Worm (Caenorhabditis elegans): Measurements from ENCODE around the gene F38E1.6.

DNA sequence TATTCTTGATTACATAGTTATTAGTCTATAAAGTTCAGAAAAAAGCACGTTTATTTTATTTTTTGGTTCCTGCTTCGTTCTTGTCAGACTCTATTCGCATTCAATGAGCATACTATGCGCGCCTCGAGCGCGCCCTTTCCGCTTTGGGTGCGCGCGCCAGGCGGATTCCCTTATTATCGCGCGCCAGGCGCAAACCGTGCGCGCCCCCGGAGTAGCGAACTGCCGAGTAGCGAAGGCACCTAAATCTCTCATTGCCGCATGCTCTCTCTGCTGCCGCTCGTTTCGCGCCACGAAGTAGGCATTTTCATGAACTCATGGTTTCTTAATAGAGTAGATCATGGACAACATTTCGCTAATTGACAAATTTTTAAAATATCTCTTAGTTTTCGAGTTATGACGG lies 32.8 kb upstream of the F38E1.6 start:
- no peak for TF ChIP-seq unc-86 (tag; optimal IDR thresholded peaks at IDR 0.05)
- TF ChIP-seq tbx-2 (tag; optimal IDR thresholded peaks at IDR 0.05) = no peak
- TF ChIP-seq irx-1 (tag; optimal IDR thresholded peaks at IDR 0.05) = no peak
